Worm (Caenorhabditis elegans) whole organism, mixed stage, embryonic: ENCODE results near the gene srh-28.

Source experiments
- M03D4.4 ChIP-seq: sonication (generic microtip); optimal IDR thresholded peaks from 2 replicates; lab custom pipeline; 2017; ENCODE audit warnings: mild to moderate bottlenecking, missing genetic modification characterization, missing compliant biosample characterization
- bed-3 ChIP-seq: fragments of 200-800 bp; sonication (Bioruptor generic); optimal IDR thresholded peaks from 3 replicates; lab custom pipeline; 2018; ENCODE audit warnings: mild to moderate bottlenecking, missing genetic modification characterization, moderate library complexity, missing compliant biosample characterization
- ceh-39 ChIP-seq: fragments of 150-350 bp; optimal IDR thresholded peaks from 2 replicates; lab custom pipeline; 2014; ENCODE audit warnings: missing biosample characterization, missing genetic modification characterization
- ceh-43 ChIP-seq: fragments of 200-800 bp; sonication (Bioruptor generic); optimal IDR thresholded peaks from 2 replicates; lab custom pipeline; 2018; ENCODE audit warnings: mild to moderate bottlenecking, missing genetic modification characterization, moderate library complexity, missing compliant biosample characterization
- ceh-83 ChIP-seq: fragments of 200-800 bp; sonication (Bioruptor generic); optimal IDR thresholded peaks from 2 replicates; lab custom pipeline; 2018; ENCODE audit warnings: mild to moderate bottlenecking, missing genetic modification characterization, missing compliant biosample characterization
- ces-1 ChIP-seq: fragments of 150-350 bp; optimal IDR thresholded peaks from 2 replicates; lab custom pipeline; 2014; ENCODE audit warnings: missing biosample characterization, missing genetic modification reagents, missing genetic modification characterization
- cnd-1 ChIP-seq: fragments of 200-800 bp; sonication (Bioruptor generic); optimal IDR thresholded peaks from 2 replicates; lab custom pipeline; 2018; ENCODE audit warnings: mild to moderate bottlenecking, missing genetic modification characterization, missing compliant biosample characterization
- drap-1 ChIP-seq: fragments of 200-800 bp; sonication (Bioruptor generic); optimal IDR thresholded peaks from 3 replicates; lab custom pipeline; 2018; ENCODE audit warnings: mild to moderate bottlenecking, missing genetic modification characterization, missing compliant biosample characterization
- elt-1 ChIP-seq: sonication (generic microtip); optimal IDR thresholded peaks from 2 replicates; lab custom pipeline; 2017; ENCODE audit warnings: missing genetic modification characterization, mild to moderate bottlenecking, missing compliant biosample characterization, antibody characterized with exemption, moderate library complexity, borderline replicate concordance; ENCODE audit not compliant: insufficient read depth
- elt-3 ChIP-seq: fragments of 150-350 bp; optimal IDR thresholded peaks from 2 replicates; lab custom pipeline; 2014; ENCODE audit warnings: missing biosample characterization, missing genetic modification characterization
- ham-2 ChIP-seq: fragments of 200-800 bp; sonication (Bioruptor generic); optimal IDR thresholded peaks from 2 replicates; lab custom pipeline; 2018; ENCODE audit warnings: mild to moderate bottlenecking, missing genetic modification characterization, missing compliant biosample characterization
- hlh-1 ChIP-seq: fragments of 150-350 bp; optimal IDR thresholded peaks from 2 replicates; lab custom pipeline; 2014; ENCODE audit warnings: missing biosample characterization, missing genetic modification reagents, missing genetic modification characterization
- lin-13 ChIP-seq: fragments of 150-350 bp; optimal IDR thresholded peaks from 2 replicates; lab custom pipeline; 2014; ENCODE audit warnings: missing biosample characterization, missing genetic modification characterization
- lin-32 ChIP-seq: fragments of 200-800 bp; sonication (Bioruptor generic); optimal IDR thresholded peaks from 2 replicates; lab custom pipeline; 2018; ENCODE audit warnings: mild to moderate bottlenecking, missing genetic modification characterization, missing compliant biosample characterization
- mep-1 ChIP-seq: fragments of 150-350 bp; optimal IDR thresholded peaks from 2 replicates; lab custom pipeline; 2017; ENCODE audit warnings: missing biosample characterization, missing genetic modification reagents, missing genetic modification characterization, inconsistent platforms
- mls-2 ChIP-seq: sonication (generic microtip); optimal IDR thresholded peaks from 2 replicates; lab custom pipeline; 2016; ENCODE audit warnings: mild to moderate bottlenecking, missing genetic modification characterization, moderate library complexity, missing compliant biosample characterization
- nhr-12 ChIP-seq: fragments of 150-350 bp; optimal IDR thresholded peaks from 2 replicates; lab custom pipeline; 2014; ENCODE audit warnings: missing biosample characterization, missing genetic modification characterization
- nhr-2 ChIP-seq: fragments of 150-350 bp; optimal IDR thresholded peaks from 2 replicates; lab custom pipeline; 2014; ENCODE audit warnings: missing biosample characterization, missing genetic modification characterization
- nhr-237 ChIP-seq: fragments of 150-350 bp; optimal IDR thresholded peaks from 2 replicates; lab custom pipeline; 2014; ENCODE audit warnings: missing biosample characterization, missing genetic modification characterization
- nhr-28 ChIP-seq: fragments of 150-350 bp; optimal IDR thresholded peaks from 2 replicates; lab custom pipeline; 2014; ENCODE audit warnings: missing biosample characterization, missing genetic modification characterization
- nhr-76 ChIP-seq: sonication (generic microtip); optimal IDR thresholded peaks from 2 replicates; lab custom pipeline; 2017; ENCODE audit warnings: missing biosample characterization, missing genetic modification characterization
- sptf-1 ChIP-seq: sonication (generic microtip); optimal IDR thresholded peaks from 2 replicates; lab custom pipeline; 2017; ENCODE audit warnings: mild to moderate bottlenecking, missing genetic modification characterization, moderate library complexity, missing compliant biosample characterization
- tbx-8 ChIP-seq: fragments of 200-800 bp; sonication (Bioruptor generic); optimal IDR thresholded peaks from 2 replicates; lab custom pipeline; 2018; ENCODE audit warnings: mild to moderate bottlenecking, missing genetic modification characterization, moderate library complexity, missing compliant biosample characterization
- unc-120 ChIP-seq: sonication (generic microtip); optimal IDR thresholded peaks from 2 replicates; lab custom pipeline; 2017; ENCODE audit warnings: missing genetic modification characterization, missing compliant biosample characterization; ENCODE audit not compliant: poor library complexity, severe bottlenecking
- unc-39 ChIP-seq: fragments of 150-350 bp; optimal IDR thresholded peaks from 2 replicates; lab custom pipeline; 2014; ENCODE audit warnings: missing biosample characterization, missing genetic modification characterization
- unc-62 ChIP-seq: fragments of 150-350 bp; optimal IDR thresholded peaks from 2 replicates; lab custom pipeline; 2014; ENCODE audit warnings: missing biosample characterization, missing genetic modification reagents, missing genetic modification characterization
- zip-8 ChIP-seq: fragments of 150-350 bp; optimal IDR thresholded peaks from 2 replicates; lab custom pipeline; 2014; ENCODE audit warnings: missing biosample characterization, missing genetic modification characterization

srh-28 gene

DNA sequence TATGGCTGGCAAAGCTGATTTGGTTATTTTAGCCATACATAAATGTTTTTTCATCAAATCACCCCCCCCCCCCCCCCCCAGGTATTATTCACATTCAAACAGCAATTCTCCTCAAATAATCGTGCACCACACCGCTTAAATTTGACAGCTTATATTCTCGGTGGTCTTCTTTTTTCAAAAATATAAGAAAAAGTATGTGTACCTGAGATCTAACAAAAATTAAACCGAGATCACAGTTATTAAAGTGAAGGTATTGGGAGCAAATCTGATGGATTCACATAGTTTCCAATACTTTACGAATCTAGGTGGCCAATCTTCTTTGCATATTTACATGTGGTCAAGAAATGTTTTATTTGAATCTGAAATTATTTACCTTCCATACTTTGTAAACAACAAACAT is 4.6 kb upstream of the srh-28 start, which contains the start of gene ZC404.15:
Gene ZC404.15, plus strand, starts transcription at position 301 of the 400 bp plus-strand sequence.
- TF ChIP-seq ham-2 (GFP tag; lab: Kevin White, UChicago) (no peak), bed-3 (GFP tag; lab: Kevin White, UChicago) (no peak)

DNA sequence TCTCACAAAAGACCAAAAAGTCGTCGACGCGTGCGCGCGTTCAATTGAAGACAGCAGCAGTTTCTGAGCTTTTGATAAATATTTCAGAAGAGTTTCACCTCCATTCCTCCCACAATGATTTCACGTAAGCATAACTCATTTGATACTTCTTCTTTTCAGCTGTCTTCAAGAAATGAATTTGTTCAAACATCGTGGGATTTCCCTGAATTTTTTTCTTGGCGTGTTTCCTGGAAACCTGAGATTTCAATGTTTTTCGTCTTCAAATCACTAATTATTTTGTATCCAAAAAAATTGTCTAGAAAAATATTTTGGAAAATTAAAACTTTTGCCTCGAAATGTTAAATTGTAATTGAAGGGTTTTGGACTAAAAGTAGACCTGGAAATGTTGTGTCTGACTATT is 2.8 kb upstream of the srh-28 start:
- no peak for TF ChIP-seq unc-62 (GFP tag; lab: Kevin White, UChicago)
- TF ChIP-seq tbx-8 (GFP tag; lab: Kevin White, UChicago), result no peak
- no peak for TF ChIP-seq hlh-1 (tag; lab: Kevin White, UChicago)
- no peak for TF ChIP-seq M03D4.4 (tag; lab: Kevin White, UChicago)
- no peak for TF ChIP-seq ceh-39 (tag; lab: Kevin White, UChicago)

DNA sequence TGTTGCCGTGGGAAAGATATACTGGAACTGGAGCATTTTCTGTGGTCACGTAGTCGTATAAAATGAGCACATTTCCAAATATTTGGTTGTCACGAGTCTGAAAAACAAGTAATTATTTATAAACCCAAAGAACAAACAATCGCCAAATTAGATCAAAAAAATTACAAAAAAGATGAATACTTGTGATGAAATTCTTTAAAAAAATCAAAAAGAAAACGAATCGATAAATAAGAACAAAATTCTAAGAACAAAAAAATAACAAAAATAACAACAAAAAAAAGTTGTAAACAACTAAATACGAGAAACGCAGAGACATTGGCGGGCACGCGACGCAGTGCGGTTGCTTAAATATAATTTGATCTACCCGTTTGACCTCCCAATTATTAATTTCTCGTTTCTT is 1.9 kb downstream of the srh-28 start, which contains the start of gene ZC404.16:
Gene ZC404.16, minus strand, starts transcription at position 101 of the 400 bp plus-strand sequence.
- TF ChIP-seq nhr-2 (no peak), zip-8 (tag; lab: Kevin White, UChicago) (no peak), mep-1 (tag; lab: Kevin White, UChicago) (no peak)

DNA sequence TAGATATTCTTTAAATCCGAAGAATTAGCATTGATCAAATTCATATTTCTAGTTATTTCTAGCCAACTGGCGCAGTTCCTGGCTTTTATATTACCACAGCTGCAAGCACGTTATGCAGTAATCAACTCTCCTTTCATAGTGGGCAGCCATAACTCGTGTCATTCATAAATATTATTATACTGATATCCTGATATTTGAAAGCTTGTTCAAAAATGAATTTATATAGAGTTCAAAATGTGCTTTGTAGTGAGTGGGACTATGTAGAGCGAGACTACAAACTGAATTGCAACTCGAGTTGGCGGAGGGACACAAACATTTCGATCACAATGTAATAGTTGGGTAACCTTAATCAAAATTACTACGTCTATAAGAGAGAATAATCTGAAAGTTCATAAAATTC is 4.0 kb downstream of the srh-28 start, which contains the start of gene srh-30:
Gene srh-30, minus strand, starts transcription at position 101 of the 400 bp plus-strand sequence.
- no peak for TF ChIP-seq nhr-76 (tag; lab: Kevin White, UChicago)
- no peak for TF ChIP-seq lin-13 (tag; lab: Kevin White, UChicago)
- TF ChIP-seq lin-32 (GFP tag; lab: Kevin White, UChicago), result no peak
- TF ChIP-seq unc-120, result no peak
- TF ChIP-seq ceh-43 (GFP tag; lab: Kevin White, UChicago), result no peak
- no peak for TF ChIP-seq ceh-83 (GFP tag; lab: Kevin White, UChicago)
- no peak for TF ChIP-seq nhr-28 (tag; lab: Kevin White, UChicago)
- no peak for TF ChIP-seq unc-39 (tag; lab: Kevin White, UChicago)
- TF ChIP-seq unc-62 (GFP tag; lab: Kevin White, UChicago), result no peak
- no peak for TF ChIP-seq ham-2 (GFP tag; lab: Kevin White, UChicago)
- TF ChIP-seq sptf-1 (tag; lab: Kevin White, UChicago), result no peak
- no peak for TF ChIP-seq elt-3 (tag; lab: Kevin White, UChicago)
- no peak for TF ChIP-seq mls-2 (tag; lab: Kevin White, UChicago)
- TF ChIP-seq elt-1 (tag; lab: Kevin White, UChicago), result no peak
- no peak for TF ChIP-seq M03D4.4 (tag; lab: Kevin White, UChicago)
- TF ChIP-seq drap-1, result no peak
- no peak for TF ChIP-seq nhr-12 (tag; lab: Kevin White, UChicago)
- TF ChIP-seq zip-8 (tag; lab: Kevin White, UChicago), result no peak
- TF ChIP-seq mep-1 (tag; lab: Kevin White, UChicago), result no peak

DNA sequence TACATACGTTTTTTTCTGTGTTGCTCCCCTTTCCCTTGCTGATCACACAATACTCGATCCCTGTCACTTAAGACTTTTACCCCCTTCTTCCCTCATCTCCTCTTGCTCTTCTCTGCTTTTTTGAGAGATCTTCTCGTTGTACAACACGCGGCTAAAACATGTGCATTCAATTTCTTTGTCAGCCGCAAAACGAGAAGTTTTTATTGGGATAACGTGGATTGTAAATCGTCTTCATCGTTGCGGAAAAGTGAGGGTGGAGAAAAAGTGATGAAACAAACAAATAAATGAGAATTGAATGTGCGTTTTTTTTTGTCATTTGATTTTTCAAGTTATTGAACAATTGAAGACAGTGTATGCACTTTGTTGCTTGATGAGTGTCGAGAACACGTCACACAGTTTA is 6.2 kb downstream of the srh-28 start:
- TF ChIP-seq hlh-1 (tag; lab: Kevin White, UChicago), result no peak
- TF ChIP-seq cnd-1 (tag; lab: Kevin White, UChicago), result no peak
- no peak for TF ChIP-seq nhr-2
- no peak for TF ChIP-seq ham-2 (GFP tag; lab: Kevin White, UChicago)
- no peak for TF ChIP-seq nhr-12 (tag; lab: Kevin White, UChicago)
- no peak for TF ChIP-seq nhr-237
- no peak for TF ChIP-seq ces-1 (GFP tag; lab: Kevin White, UChicago)
- no peak for TF ChIP-seq zip-8 (tag; lab: Kevin White, UChicago)
- TF ChIP-seq lin-13 (tag; lab: Kevin White, UChicago), result no peak
- no peak for TF ChIP-seq nhr-28 (tag; lab: Kevin White, UChicago)
- TF ChIP-seq unc-120, result no peak
- TF ChIP-seq unc-62 (GFP tag; lab: Kevin White, UChicago), result no peak
- no peak for TF ChIP-seq nhr-76 (tag; lab: Kevin White, UChicago)
- TF ChIP-seq M03D4.4 (tag; lab: Kevin White, UChicago), result no peak
- TF ChIP-seq bed-3 (GFP tag; lab: Kevin White, UChicago), result no peak

DNA sequence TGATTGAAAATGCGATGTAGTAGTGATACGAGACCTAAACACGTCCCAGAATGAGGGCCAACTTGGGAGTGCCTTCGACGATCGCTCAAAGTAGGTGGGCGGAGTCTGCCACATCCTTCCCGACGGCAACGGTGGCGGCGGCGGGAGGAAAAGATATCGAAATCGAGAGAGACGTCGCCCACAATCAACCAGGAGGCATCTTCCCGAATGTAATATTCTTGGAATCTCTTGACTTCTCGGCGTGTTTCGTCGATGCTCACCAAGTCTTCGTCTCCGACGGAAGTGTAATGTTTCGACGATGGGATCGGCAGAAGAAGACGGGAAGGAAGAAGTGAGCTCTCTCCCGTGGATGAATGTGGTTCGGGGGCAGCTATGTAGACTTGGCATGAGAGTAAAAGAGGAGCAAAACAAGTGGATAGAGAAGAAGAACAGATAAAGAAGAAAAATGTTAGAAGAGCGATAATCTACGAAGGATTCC is 7.1 kb downstream of the srh-28 start, which contains the start of the genes T25F10.1 and clik-1:
Gene T25F10.1, plus strand, starts transcription at position 51 of the 478 bp plus-strand sequence.
Gene clik-1, minus strand, starts transcription at position 281 of the 478 bp plus-strand sequence.
- peak; percentile 31 for TF ChIP-seq hlh-1 (tag; lab: Kevin White, UChicago)
- no peak for TF ChIP-seq lin-13 (tag; lab: Kevin White, UChicago)
- peak; percentile 9 for TF ChIP-seq unc-62 (GFP tag; lab: Kevin White, UChicago)
- peak; percentile 90 for TF ChIP-seq unc-120
